Fruit fly (Drosophila melanogaster) whole organism, wandering third instar larva: ENCODE data around the gene CG4382.

ENCODE experiments used
- Abd-B ChIP-seq: fragments of >200 bp; optimal IDR thresholded peaks from 2 replicates; lab custom pipeline; 2017; ENCODE audit warnings: missing biosample characterization, missing genetic modification characterization
- Dif ChIP-seq: fragments of 200-275, 200-300 bp; sonication (Bioruptor generic); optimal IDR thresholded peaks from 2 replicates; lab custom pipeline; 2018; ENCODE audit warnings: missing biosample characterization, missing genetic modification characterization; ENCODE audit not compliant: partially characterized antibody
- GATAd ChIP-seq: sonication (Bioruptor generic); optimal IDR thresholded peaks from 2 replicates; lab custom pipeline; 2016; ENCODE audit warnings: missing biosample characterization, missing genetic modification characterization
- HLH106 ChIP-seq: fragments of 200-800 bp; optimal IDR thresholded peaks from 3 replicates; lab custom pipeline; 2019; ENCODE audit warnings: missing biosample characterization, mild to moderate bottlenecking, missing genetic modification characterization, moderate library complexity
- Hnf4 ChIP-seq: fragments of 200-800 bp; sonication (Bioruptor generic); optimal IDR thresholded peaks from 2 replicates; lab custom pipeline; 2016; ENCODE audit warnings: missing biosample characterization, mild to moderate bottlenecking, missing genetic modification characterization
- Hr78 ChIP-seq: fragments of >200 bp; optimal IDR thresholded peaks from 2 replicates; lab custom pipeline; 2017; ENCODE audit warnings: missing biosample characterization, missing genetic modification characterization
- Jra ChIP-seq: sonication (Bioruptor generic); optimal IDR thresholded peaks from 2 replicates; lab custom pipeline; 2016; ENCODE audit warnings: missing biosample characterization, missing genetic modification characterization
- Myc ChIP-seq: fragments of >200 bp; optimal IDR thresholded peaks from 2 replicates; lab custom pipeline; 2017
- OdsH ChIP-seq: fragments of 200-800 bp; sonication (Bioruptor generic); optimal IDR thresholded peaks from 2 replicates; lab custom pipeline; 2016; ENCODE audit warnings: missing biosample characterization, mild to moderate bottlenecking, missing genetic modification characterization
- Rel ChIP-seq, 2 experiments: fragments of 200-800 bp; sonication (Bioruptor generic) in 1 of 2; optimal IDR thresholded peaks; 2 replicates in 1 of 2; 3 replicates in 1 of 2; lab custom pipeline; 2016 to 2019; ENCODE audit warnings: mild to moderate bottlenecking in 2 of 2, missing biosample characterization in 2 of 2, missing genetic modification characterization in 2 of 2, moderate library complexity in 1 of 2
- Sp1 ChIP-seq: fragments of 200-800 bp; sonication (Bioruptor generic); optimal IDR thresholded peaks from 3 replicates; lab custom pipeline; 2019; ENCODE audit warnings: missing biosample characterization, mild to moderate bottlenecking, missing genetic modification characterization, moderate library complexity
- Vsx2 ChIP-seq: fragments of 200-300, 225-300 bp; sonication (Bioruptor generic); optimal IDR thresholded peaks from 2 replicates; lab custom pipeline; 2018; ENCODE audit warnings: missing biosample characterization, missing genetic modification characterization; ENCODE audit not compliant: partially characterized antibody
- br ChIP-seq: fragments of 200-800 bp; sonication (Bioruptor generic); optimal IDR thresholded peaks from 2 replicates; lab custom pipeline; 2016; ENCODE audit warnings: missing biosample characterization, missing genetic modification characterization
- brk ChIP-seq: fragments of 200-800 bp; sonication (Bioruptor generic); optimal IDR thresholded peaks from 2 replicates; lab custom pipeline; 2016; ENCODE audit warnings: missing biosample characterization, mild to moderate bottlenecking, missing genetic modification characterization
- dl ChIP-seq, 2 experiments: fragments of 175-275, 200-275 bp in 1 of 2; fragments of 200-275 bp in 1 of 2; sonication (Bioruptor generic); optimal IDR thresholded peaks; lab custom pipeline; 2018; ENCODE audit warnings: mild to moderate bottlenecking in 2 of 2, missing biosample characterization in 2 of 2, missing genetic modification characterization in 2 of 2, moderate library complexity in 2 of 2; ENCODE audit not compliant: partially characterized antibody in 2 of 2, insufficient read depth in 1 of 2
- dmrt93B ChIP-seq: fragments of 200-800 bp; sonication (Bioruptor generic); optimal IDR thresholded peaks from 2 replicates; lab custom pipeline; 2018; ENCODE audit warnings: missing biosample characterization, mild to moderate bottlenecking, missing genetic modification characterization
- ey ChIP-seq: fragments of 200-800 bp; sonication (Bioruptor generic); optimal IDR thresholded peaks from 2 replicates; lab custom pipeline; 2016; ENCODE audit warnings: missing biosample characterization, missing genetic modification characterization
- foxo ChIP-seq, 2 experiments: fragments of 200-800 bp; sonication (Bioruptor generic); optimal IDR thresholded peaks; 2 replicates in 1 of 2; 3 replicates in 1 of 2; lab custom pipeline; 2016 to 2017; ENCODE audit warnings: missing biosample characterization in 2 of 2, missing genetic modification characterization in 2 of 2
- fru ChIP-seq: fragments of 200-800 bp; sonication (Bioruptor generic); optimal IDR thresholded peaks from 3 replicates; lab custom pipeline; 2016; ENCODE audit warnings: missing biosample characterization, mild to moderate bottlenecking, missing genetic modification characterization
- h ChIP-seq: fragments of 200-800 bp; sonication (Bioruptor generic); optimal IDR thresholded peaks from 3 replicates; lab custom pipeline; 2016; ENCODE audit warnings: missing biosample characterization, mild to moderate bottlenecking, missing genetic modification characterization
- jim ChIP-seq: fragments of 175-275, 200-325 bp; sonication (Bioruptor generic); optimal IDR thresholded peaks from 2 replicates; lab custom pipeline; 2016; ENCODE audit warnings: missing biosample characterization, mild to moderate bottlenecking, missing genetic modification characterization
- psq ChIP-seq: fragments of 200-800 bp; sonication (Bioruptor generic); optimal IDR thresholded peaks from 3 replicates; lab custom pipeline; 2017; ENCODE audit warnings: missing biosample characterization, mild to moderate bottlenecking, missing genetic modification characterization, moderate library complexity
- rgr ChIP-seq: fragments of 200-800 bp; sonication (Bioruptor generic); optimal IDR thresholded peaks from 3 replicates; lab custom pipeline; 2016; ENCODE audit warnings: missing biosample characterization, mild to moderate bottlenecking, missing genetic modification characterization
- sage ChIP-seq: fragments of 200-800 bp; sonication (Bioruptor generic); optimal IDR thresholded peaks from 2 replicates; lab custom pipeline; 2016; ENCODE audit warnings: missing biosample characterization, mild to moderate bottlenecking, missing genetic modification characterization
- tai ChIP-seq: sonication (Bioruptor generic); optimal IDR thresholded peaks from 2 replicates; lab custom pipeline; 2016; ENCODE audit warnings: missing biosample characterization, missing genetic modification characterization
- usp ChIP-seq: fragments of >200 bp; optimal IDR thresholded peaks from 2 replicates; lab custom pipeline; 2017; ENCODE audit warnings: missing biosample characterization, missing genetic modification characterization
- woc ChIP-seq: sonication (Bioruptor generic); optimal IDR thresholded peaks from 2 replicates; lab custom pipeline; 2016; ENCODE audit warnings: missing biosample characterization, mild to moderate bottlenecking, missing genetic modification characterization

The CG4382 gene

DNA sequence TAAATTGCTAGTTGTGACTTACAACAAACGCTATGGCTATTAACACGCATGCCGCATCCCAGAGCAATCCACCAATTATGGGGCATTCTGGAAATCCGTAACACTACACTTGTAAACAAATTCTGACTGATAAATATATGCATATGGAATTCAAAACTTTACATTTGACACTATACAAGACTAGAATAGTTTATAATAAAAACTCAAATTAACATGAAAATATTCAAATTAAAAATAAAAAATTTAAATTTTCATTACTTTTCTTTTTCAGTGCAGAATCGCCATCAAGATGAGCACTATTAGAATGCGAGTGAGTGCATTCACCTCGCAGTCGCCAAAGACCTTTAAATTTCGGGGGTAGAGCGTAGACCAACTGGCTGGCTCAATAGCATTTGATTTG is 14.7 kb downstream of the CG4382 start:
- TF ChIP-seq Hr78 (GFP tag; lab: Kevin White, UChicago) (no peak), Vsx2 (GFP tag; lab: Kevin White, UChicago) (no peak), Myc (lab: Kevin White, UChicago) (no peak)

DNA sequence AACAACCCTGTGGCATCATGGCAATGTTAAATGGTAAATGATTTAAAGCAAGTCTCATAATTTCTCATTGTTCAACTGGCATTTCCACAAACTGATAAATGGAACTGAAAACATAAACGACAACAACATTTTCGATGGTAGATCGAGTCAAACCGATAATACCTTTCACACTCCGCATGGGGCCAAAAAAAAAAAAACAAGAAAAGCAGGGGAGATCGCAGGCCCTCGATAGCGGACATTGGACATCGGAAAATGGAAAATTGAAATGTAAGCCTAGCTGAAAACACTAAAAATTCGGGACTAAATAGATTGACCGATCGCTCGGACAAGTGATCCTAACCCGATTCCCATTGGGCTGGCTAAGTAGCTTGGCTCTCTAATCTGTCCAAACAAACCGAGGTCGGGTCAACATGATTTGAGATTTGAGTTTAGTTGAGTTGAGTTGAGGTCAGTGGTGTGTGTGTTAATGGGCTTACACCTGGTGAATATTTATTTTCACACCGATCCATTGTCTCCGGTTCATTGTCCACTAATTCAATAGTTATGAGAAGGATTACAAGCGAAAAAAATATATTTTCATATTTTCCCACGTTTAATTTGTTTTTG is 16.5 kb downstream of the CG4382 start:
- no peak for TF ChIP-seq Dif (GFP tag; lab: Kevin White, UChicago)
- TF ChIP-seq brk (GFP tag; lab: Kevin White, UChicago) = no peak
- TF ChIP-seq fru (GFP tag; lab: Kevin White, UChicago) = no peak
- no peak for TF ChIP-seq Jra (GFP tag; lab: Kevin White, UChicago)
- TF ChIP-seq usp (GFP tag; lab: Kevin White, UChicago) = no peak
- TF ChIP-seq dmrt93B (GFP tag; lab: Kevin White, UChicago) = no peak
- no peak for TF ChIP-seq rgr (GFP tag; lab: Kevin White, UChicago)

DNA sequence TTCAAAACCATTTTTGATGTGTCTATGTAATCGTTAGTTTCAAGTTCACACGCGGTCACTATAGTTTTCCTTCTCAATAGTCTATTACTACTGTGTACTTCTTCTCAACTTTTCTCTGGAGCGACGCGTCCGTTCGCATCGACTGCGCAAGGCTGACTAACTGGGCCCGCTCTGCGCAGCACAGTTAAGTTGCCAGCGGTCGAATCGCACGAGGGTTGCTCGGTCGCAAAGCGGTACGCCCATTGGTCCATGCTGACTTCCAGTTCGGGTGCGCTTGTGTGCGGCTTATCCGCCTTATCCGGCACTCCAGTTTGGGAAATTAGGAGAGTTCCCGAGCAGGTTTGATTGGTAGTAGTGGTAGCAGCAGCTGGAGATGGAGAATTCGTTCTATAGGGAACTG is 19.1 kb downstream of the CG4382 start, which contains the start of gene gcm:
gcm (minus strand) TSS at position 164 of the 400 bp plus-strand sequence.
- TF ChIP-seq GATAd = no peak
- no peak for TF ChIP-seq sage (GFP tag; lab: Kevin White, UChicago)
- TF ChIP-seq Abd-B = no peak
- peak in 1 of 2 experiments; percentile 42 for TF ChIP-seq dl (GFP tag; optimal IDR thresholded peaks at IDR 0.05; lab: Kevin White, UChicago; ENCODE audit: insufficient read depth in 1 of 2, partially characterized antibody in 2 of 2)
- no peak for TF ChIP-seq Sp1 (GFP tag; lab: Kevin White, UChicago)
- peak; percentile 41 for TF ChIP-seq Vsx2 (GFP tag; lab: Kevin White, UChicago)
- TF ChIP-seq Hnf4 = no peak
- no peak for TF ChIP-seq Rel (GFP tag; optimal IDR thresholded peaks at IDR 0.05; lab: Kevin White, UChicago)
- TF ChIP-seq Rel (tag; optimal IDR thresholded peaks at IDR 0.05; lab: Kevin White, UChicago) = no peak

DNA sequence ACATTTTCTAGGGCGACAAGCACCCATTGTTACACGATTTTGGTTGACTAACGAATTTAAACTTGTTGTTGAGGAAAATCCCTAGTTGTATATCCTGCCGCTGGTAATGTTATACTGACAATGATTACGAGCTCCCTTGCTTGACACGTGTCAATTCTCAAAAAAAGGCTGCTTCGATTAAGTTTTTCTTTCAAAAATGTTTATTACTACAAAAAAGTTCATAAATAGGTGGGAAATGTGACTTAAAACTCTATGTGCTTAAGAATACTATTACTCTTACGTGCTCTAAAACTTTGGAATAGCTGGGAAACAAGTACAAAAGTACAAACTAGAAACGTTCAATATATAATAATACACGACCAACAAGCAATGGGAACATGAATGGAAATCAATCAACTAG is 21.1 kb downstream of the CG4382 start, which contains the start of gene CG31709:
CG31709 (minus strand) TSS at position 101 of the 400 bp plus-strand sequence.
- TF ChIP-seq Dif (GFP tag; lab: Kevin White, UChicago) (no peak), woc (GFP tag; lab: Kevin White, UChicago) (no peak), br (GFP tag; lab: Kevin White, UChicago) (no peak), tai (GFP tag; lab: Kevin White, UChicago) (no peak), Vsx2 (GFP tag; lab: Kevin White, UChicago) (no peak), sage (GFP tag; lab: Kevin White, UChicago) (no peak), Abd-B (no peak), usp (GFP tag; lab: Kevin White, UChicago) (no peak), dl (GFP tag; optimal IDR thresholded peaks at IDR 0.05; lab: Kevin White, UChicago; ENCODE audit: insufficient read depth in 1 of 2, partially characterized antibody in 2 of 2) (no peak), jim (GFP tag; lab: Kevin White, UChicago) (no peak), GATAd (no peak), Jra (GFP tag; lab: Kevin White, UChicago) (no peak)

DNA sequence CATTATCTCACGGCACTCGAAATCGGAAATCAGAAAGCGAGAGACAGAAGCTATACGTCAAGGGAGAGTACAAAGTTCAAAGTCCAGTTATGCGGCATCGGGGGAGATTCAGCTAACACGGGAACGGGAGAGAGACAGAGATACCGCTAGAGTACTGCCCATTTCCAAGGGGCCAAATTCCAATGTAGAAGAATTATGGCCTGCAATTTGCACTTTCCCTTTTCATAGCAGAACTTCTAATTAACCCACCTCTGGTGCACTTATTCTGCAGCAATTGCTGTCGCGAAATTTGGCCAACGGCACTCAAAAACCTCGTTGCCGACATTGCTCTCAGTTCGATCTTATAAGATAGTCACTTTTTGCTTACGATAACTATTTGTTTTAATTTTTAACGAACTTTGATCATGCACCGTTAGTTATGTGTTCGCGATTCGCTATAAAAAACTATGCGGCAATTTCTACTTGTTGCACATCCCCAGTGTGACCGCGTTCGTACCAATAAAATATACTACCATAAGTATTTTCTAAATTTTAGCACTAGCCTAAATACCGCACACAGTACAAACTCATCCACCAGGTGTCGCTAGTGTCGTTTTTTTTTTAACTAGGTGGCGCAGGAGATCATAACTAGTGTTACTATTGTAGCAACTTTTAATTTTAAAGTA is 24.3 kb downstream of the CG4382 start, which contains the start of gene Mtpalpha:
Mtpalpha (minus strand) TSS at position 501 of the 665 bp plus-strand sequence.
- TF ChIP-seq psq (peak; percentile 30), ey (GFP tag; lab: Kevin White, UChicago) (peak; percentile 3), Rel (GFP tag; optimal IDR thresholded peaks at IDR 0.05; lab: Kevin White, UChicago) (no peak), Rel (tag; optimal IDR thresholded peaks at IDR 0.05; lab: Kevin White, UChicago) (peak; percentile 31), Sp1 (GFP tag; lab: Kevin White, UChicago) (peak; percentile 44), br (GFP tag; lab: Kevin White, UChicago) (peak; percentile 33), Abd-B (no peak), rgr (GFP tag; lab: Kevin White, UChicago) (peak; percentile 64), foxo (GFP tag; optimal IDR thresholded peaks at IDR 0.05; lab: Kevin White, UChicago) (peak in 1 of 2 experiments; percentile 49), Myc (lab: Kevin White, UChicago) (peak; percentile 16), HLH106 (tag; lab: Kevin White, UChicago) (no peak), brk (GFP tag; lab: Kevin White, UChicago) (no peak), Jra (GFP tag; lab: Kevin White, UChicago) (no peak), usp (GFP tag; lab: Kevin White, UChicago) (no peak), h (GFP tag; lab: Kevin White, UChicago) (peak; percentile 30), OdsH (GFP tag; lab: Kevin White, UChicago) (peak; percentile 20), Hnf4 (peak; percentile 98)
